Fruit fly (Drosophila melanogaster) whole organism, embryonic: Measurements from ENCODE around the gene CG11597.

ENCODE experiments used
- Bteb2 ChIP-seq: fragments of 200-800 bp; sonication (Bioruptor generic); optimal IDR thresholded peaks from 2 replicates; lab custom pipeline; 2016; ENCODE audit warnings: missing biosample characterization, missing genetic modification characterization
- CG10267 ChIP-seq: fragments of 200-800 bp; sonication (Bioruptor generic); optimal IDR thresholded peaks from 2 replicates; lab custom pipeline; 2018; ENCODE audit warnings: missing biosample characterization, mild to moderate bottlenecking, missing genetic modification characterization, moderate library complexity
- CG10321 ChIP-seq: fragments of 200-800 bp; sonication (Bioruptor generic); IDR thresholded peaks from 2 replicates; pipeline ENCODE4 v1.3.6; 2022; ENCODE audit warnings: missing biosample characterization, missing genetic modification characterization
- CG11504 ChIP-seq: fragments of 200-800 bp; sonication (Bioruptor generic); optimal IDR thresholded peaks from 3 replicates; lab custom pipeline; 2019; ENCODE audit warnings: missing biosample characterization, mild to moderate bottlenecking, missing genetic modification characterization, moderate library complexity
- CG12219 ChIP-seq: fragments of 200-800 bp; sonication (Bioruptor generic); optimal IDR thresholded peaks from 3 replicates; lab custom pipeline; 2018; ENCODE audit warnings: missing biosample characterization, mild to moderate bottlenecking, missing genetic modification characterization
- CG12942 ChIP-seq: fragments of 200-800 bp; sonication (Bioruptor generic); optimal IDR thresholded peaks from 3 replicates; lab custom pipeline; 2016; ENCODE audit warnings: missing biosample characterization, missing genetic modification characterization
- CG13287 ChIP-seq: fragments of 200-800 bp; sonication (Bioruptor generic); IDR thresholded peaks from 2 replicates; pipeline ENCODE4 v1.3.6; 2022; ENCODE audit warnings: missing biosample characterization, missing genetic modification characterization; ENCODE audit not compliant: partially characterized antibody
- CG17186 ChIP-seq: fragments of 200-800 bp; sonication (Bioruptor generic); optimal IDR thresholded peaks from 3 replicates; lab custom pipeline; 2017; ENCODE audit warnings: missing biosample characterization, missing genetic modification reagents, missing genetic modification characterization
- CG17359 ChIP-seq: fragments of 200-800 bp; sonication (Bioruptor generic); optimal IDR thresholded peaks from 3 replicates; lab custom pipeline; 2018; ENCODE audit warnings: missing biosample characterization, mild to moderate bottlenecking, missing genetic modification characterization, moderate library complexity
- CG4707 ChIP-seq: fragments of 200-800 bp; sonication (Bioruptor generic); optimal IDR thresholded peaks from 2 replicates; lab custom pipeline; 2018; ENCODE audit warnings: missing biosample characterization, mild to moderate bottlenecking, missing genetic modification characterization, moderate library complexity
- CG6654 ChIP-seq: fragments of 200-800 bp; sonication (Bioruptor generic); optimal IDR thresholded peaks from 2 replicates; lab custom pipeline; 2017; ENCODE audit warnings: missing biosample characterization, mild to moderate bottlenecking, missing genetic modification characterization
- CG6791 ChIP-seq: fragments of 200-800 bp; sonication (Bioruptor generic); IDR thresholded peaks from 3 replicates; pipeline ENCODE4 v1.3.6; 2022; ENCODE audit warnings: missing biosample characterization, missing genetic modification characterization; ENCODE audit not compliant: partially characterized antibody
- CG7963 ChIP-seq: fragments of 200-800 bp; sonication (Bioruptor generic); IDR thresholded peaks from 3 replicates; pipeline ENCODE4 v1.3.6; 2022; ENCODE audit warnings: missing biosample characterization, missing genetic modification characterization; ENCODE audit not compliant: partially characterized antibody
- CG8359 ChIP-seq: fragments of 200-800 bp; sonication (Bioruptor generic); optimal IDR thresholded peaks from 2 replicates; lab custom pipeline; 2017; ENCODE audit warnings: missing biosample characterization, mild to moderate bottlenecking, missing genetic modification characterization, borderline replicate concordance
- CG9876 ChIP-seq: fragments of 200-800 bp; sonication (Bioruptor generic); optimal IDR thresholded peaks from 2 replicates; lab custom pipeline; 2016; ENCODE audit warnings: missing biosample characterization, missing genetic modification characterization
- Dll ChIP-seq: fragments of 200-800 bp; sonication (Bioruptor generic); IDR thresholded peaks from 4 replicates; pipeline ENCODE4 v1.3.6; 2022; ENCODE audit warnings: missing biosample characterization, missing genetic modification characterization; ENCODE audit not compliant: partially characterized antibody
- Doc3 ChIP-seq: fragments of 200-800 bp; sonication (Bioruptor generic); IDR thresholded peaks from 3 replicates; pipeline ENCODE4 v1.3.6; 2022; ENCODE audit warnings: missing biosample characterization, missing genetic modification characterization; ENCODE audit not compliant: partially characterized antibody
- H2.0 ChIP-seq: fragments of 200-800 bp; sonication (Bioruptor generic); IDR thresholded peaks from 2 replicates; pipeline ENCODE4 v1.3.6; 2022; ENCODE audit warnings: missing biosample characterization, missing genetic modification characterization
- HHEX ChIP-seq: fragments of 200-800 bp; sonication (Bioruptor generic); optimal IDR thresholded peaks from 3 replicates; lab custom pipeline; 2017; ENCODE audit warnings: missing biosample characterization, mild to moderate bottlenecking, missing genetic modification characterization, missing genetic modification reagents
- HLH3B ChIP-seq: fragments of 200-800 bp; sonication (Bioruptor generic); IDR thresholded peaks from 2 replicates; pipeline ENCODE4 v1.3.6; 2022; ENCODE audit warnings: missing biosample characterization, missing genetic modification characterization
- Hand ChIP-seq: fragments of 200-800 bp; sonication (Bioruptor generic); optimal IDR thresholded peaks from 2 replicates; lab custom pipeline; 2017; ENCODE audit warnings: mild to moderate bottlenecking, missing biosample characterization, missing genetic modification reagents, missing genetic modification characterization
- Kr ChIP-seq: fragments of 200-800 bp; sonication (Bioruptor generic); optimal IDR thresholded peaks from 2 replicates; lab custom pipeline; 2017; ENCODE audit warnings: missing biosample characterization, mild to moderate bottlenecking, missing genetic modification characterization
- Lim3 ChIP-seq: fragments of 200-800 bp; sonication (Bioruptor generic); IDR thresholded peaks from 2 replicates; pipeline ENCODE4 v1.3.6; 2022; ENCODE audit warnings: missing biosample characterization, missing genetic modification characterization
- Meics ChIP-seq: fragments of 200-800 bp; sonication (Bioruptor generic); optimal IDR thresholded peaks from 2 replicates; lab custom pipeline; 2017; ENCODE audit warnings: missing biosample characterization, mild to moderate bottlenecking, missing genetic modification characterization
- Myb ChIP-seq: fragments of 200-800 bp; sonication (Bioruptor generic); optimal IDR thresholded peaks from 2 replicates; lab custom pipeline; 2016; ENCODE audit warnings: missing biosample characterization, missing genetic modification characterization
- NK7.1 ChIP-seq: fragments of 200-800 bp; sonication (Bioruptor generic); optimal IDR thresholded peaks from 3 replicates; lab custom pipeline; 2016; ENCODE audit warnings: missing biosample characterization, missing genetic modification characterization
- TFAM ChIP-seq: fragments of 200-800 bp; sonication (Bioruptor generic); optimal IDR thresholded peaks from 2 replicates; lab custom pipeline; 2017; ENCODE audit warnings: missing biosample characterization, missing genetic modification characterization, inconsistent platforms
- ab ChIP-seq: fragments of 200-800 bp; sonication (Bioruptor generic); optimal IDR thresholded peaks from 2 replicates; lab custom pipeline; 2016; ENCODE audit warnings: missing biosample characterization, missing genetic modification characterization
- ac ChIP-seq: fragments of 200-800 bp; sonication (Bioruptor generic); optimal IDR thresholded peaks from 3 replicates; lab custom pipeline; 2017; ENCODE audit warnings: missing biosample characterization, mild to moderate bottlenecking, missing genetic modification characterization
- cas ChIP-seq: fragments of 200-800 bp; sonication (Bioruptor generic); IDR thresholded peaks from 2 replicates; pipeline ENCODE4 v1.3.6; 2022; ENCODE audit warnings: missing biosample characterization, missing genetic modification characterization
- gcm ChIP-seq: fragments of 200-800 bp; sonication (Bioruptor generic); optimal IDR thresholded peaks from 2 replicates; lab custom pipeline; 2019; ENCODE audit warnings: missing biosample characterization, mild to moderate bottlenecking, missing genetic modification characterization, moderate library complexity
- knrl ChIP-seq: fragments of 200-800 bp; sonication (Bioruptor generic); IDR thresholded peaks from 3 replicates; pipeline ENCODE4 v1.3.6; 2022; ENCODE audit warnings: missing biosample characterization, missing genetic modification characterization; ENCODE audit not compliant: partially characterized antibody
- lmd ChIP-seq: fragments of 200-800 bp; sonication (Bioruptor generic); IDR thresholded peaks from 2 replicates; pipeline ENCODE4 v1.3.6; 2022; ENCODE audit warnings: missing biosample characterization, missing genetic modification characterization
- lov ChIP-seq, 2 experiments: fragments of 200-800 bp in 1 of 2; fragments of >200 bp in 1 of 2; sonication (Bioruptor generic) in 1 of 2; IDR thresholded peaks in 1 of 2; optimal IDR thresholded peaks in 1 of 2; 2 replicates in 1 of 2; 3 replicates in 1 of 2; pipeline versions ENCODE4 v1.3.6 to Lab custom; 2017 to 2022; ENCODE audit warnings: missing biosample characterization in 1 of 2, missing genetic modification characterization in 1 of 2
- maf-S ChIP-seq: fragments of 200-800 bp; sonication (Bioruptor generic); optimal IDR thresholded peaks from 2 replicates; lab custom pipeline; 2016; ENCODE audit warnings: missing biosample characterization, missing genetic modification characterization
- mld ChIP-seq: fragments of 200-800 bp; sonication (Bioruptor generic); IDR thresholded peaks from 3 replicates; pipeline ENCODE4 v1.3.6; 2022; ENCODE audit warnings: missing biosample characterization, missing genetic modification characterization; ENCODE audit not compliant: partially characterized antibody
- nom ChIP-seq: fragments of 200-800 bp; sonication (Bioruptor generic); optimal IDR thresholded peaks from 2 replicates; lab custom pipeline; 2017; ENCODE audit warnings: missing biosample characterization, missing genetic modification characterization, mild to moderate bottlenecking, moderate library complexity, missing genetic modification reagents
- onecut ChIP-seq: fragments of 200-800 bp; sonication (Bioruptor generic); IDR thresholded peaks from 2 replicates; pipeline ENCODE4 v1.3.6; 2022; ENCODE audit warnings: missing biosample characterization, missing genetic modification characterization
- p53 ChIP-seq: fragments of 200-800 bp; sonication (Bioruptor generic); optimal IDR thresholded peaks from 2 replicates; lab custom pipeline; 2016; ENCODE audit warnings: missing biosample characterization, missing genetic modification characterization
- pros ChIP-seq: fragments of 200-800 bp; sonication (Bioruptor generic); optimal IDR thresholded peaks from 3 replicates; lab custom pipeline; 2019; ENCODE audit warnings: missing biosample characterization, mild to moderate bottlenecking, missing genetic modification characterization, moderate library complexity
- rib ChIP-seq: fragments of 200-800 bp; sonication (Bioruptor generic); IDR thresholded peaks from 2 replicates; pipeline ENCODE4 v1.3.6; 2022; ENCODE audit warnings: missing biosample characterization, missing genetic modification characterization
- scrt ChIP-seq: fragments of 200-800 bp; sonication (Bioruptor generic); optimal IDR thresholded peaks from 2 replicates; lab custom pipeline; 2018; ENCODE audit warnings: missing biosample characterization, mild to moderate bottlenecking, missing genetic modification characterization, moderate library complexity
- slbo ChIP-seq: fragments of 200-800 bp; sonication (Bioruptor generic); IDR thresholded peaks from 2 replicates; pipeline ENCODE4 v1.3.6; 2022; ENCODE audit warnings: missing biosample characterization, missing genetic modification characterization
- so ChIP-seq: fragments of 200-800 bp; sonication (Bioruptor generic); IDR thresholded peaks from 3 replicates; pipeline ENCODE4 v1.3.6; 2022; ENCODE audit warnings: missing biosample characterization, missing genetic modification characterization
- unpg ChIP-seq: fragments of 200-800 bp; sonication (Bioruptor generic); optimal IDR thresholded peaks from 3 replicates; lab custom pipeline; 2018; ENCODE audit warnings: missing biosample characterization, mild to moderate bottlenecking, missing genetic modification characterization, moderate library complexity
- usp ChIP-seq: fragments of >200 bp; optimal IDR thresholded peaks from 2 replicates; lab custom pipeline; 2017; ENCODE audit warnings: missing biosample characterization, missing genetic modification characterization
- vfl ChIP-seq: fragments of 200-800 bp; sonication (Bioruptor generic); optimal IDR thresholded peaks from 2 replicates; lab custom pipeline; 2016; ENCODE audit warnings: missing biosample characterization, missing genetic modification characterization
- z ChIP-seq: fragments of 200-800 bp; sonication (Bioruptor generic); IDR thresholded peaks from 3 replicates; pipeline ENCODE4 v1.3.6; 2022; ENCODE audit warnings: missing biosample characterization, missing genetic modification characterization
- zen2 ChIP-seq: fragments of 200-800 bp; sonication (Bioruptor generic); IDR thresholded peaks from 3 replicates; pipeline ENCODE4 v1.3.6; 2022; ENCODE audit warnings: missing biosample characterization, missing genetic modification characterization; ENCODE audit not compliant: partially characterized antibody

Gene CG11597

DNA sequence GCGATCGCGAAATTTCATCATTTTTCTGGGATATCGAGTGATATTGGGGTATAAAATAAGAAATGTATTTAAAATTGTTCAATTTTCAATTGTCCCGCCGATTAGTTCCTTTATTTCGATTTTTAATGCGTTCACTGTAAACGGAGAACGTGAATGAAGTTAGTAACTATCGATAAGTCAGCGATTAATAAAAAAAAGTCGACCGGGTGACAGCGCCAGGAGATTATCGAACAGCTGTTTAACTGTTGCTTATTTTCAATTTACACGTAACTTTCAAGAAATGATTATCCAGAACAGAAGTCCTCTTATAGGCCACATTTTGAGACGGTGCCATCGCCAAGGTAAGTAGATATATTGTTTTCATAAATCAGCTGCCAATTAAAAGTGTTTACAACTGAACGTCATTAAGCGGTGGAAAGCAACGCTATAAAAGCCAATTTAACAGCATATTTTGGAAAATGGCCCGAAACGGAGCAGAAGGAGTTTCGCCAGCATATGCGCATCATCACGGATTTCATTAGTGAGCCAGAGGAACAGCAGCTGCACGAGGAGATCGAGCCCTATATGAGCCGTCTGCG, 6.8 kb downstream of the CG11597 start, which contains the start of gene CG14130 (continued):
- TF ChIP-seq HHEX (no peak), Doc3 (GFP tag; lab: Robert Waterston, UW) (peak; percentile 89), H2.0 (GFP tag; lab: Robert Waterston, UW) (no peak), Lim3 (GFP tag; lab: Robert Waterston, UW) (no peak), usp (GFP tag; lab: Kevin White, UChicago) (no peak), CG12219 (GFP tag; lab: Kevin White, UChicago) (no peak), TFAM (no peak), slbo (no peak), Kr (GFP tag; lab: Kevin White, UChicago) (no peak), onecut (GFP tag; lab: Robert Waterston, UW) (no peak), CG12942 (GFP tag; lab: Kevin White, UChicago) (no peak), z (GFP tag; lab: Robert Waterston, UW) (no peak), p53 (GFP tag; lab: Kevin White, UChicago) (no peak), nom (no peak), Bteb2 (GFP tag; lab: Kevin White, UChicago) (no peak), CG4707 (GFP tag; lab: Kevin White, UChicago) (no peak), unpg (GFP tag; lab: Kevin White, UChicago) (no peak), scrt (GFP tag; lab: Kevin White, UChicago) (peak; percentile 98), Hand (GFP tag; lab: Kevin White, UChicago) (no peak), CG10321 (no peak), CG8359 (GFP tag; lab: Kevin White, UChicago) (no peak), lmd (GFP tag; lab: Robert Waterston, UW) (no peak), ab (no peak), Meics (GFP tag; lab: Kevin White, UChicago) (no peak), CG17186 (GFP tag; lab: Kevin White, UChicago) (peak; percentile 45), pros (GFP tag; lab: Kevin White, UChicago) (no peak), CG13287 (peak; percentile 98), so (GFP tag; lab: Robert Waterston, UW) (no peak), CG17359 (tag; lab: Kevin White, UChicago) (no peak), mld (peak; percentile 86), ac (no peak), lov (optimal IDR thresholded peaks at IDR 0.05; lab: Kevin White, UChicago) (no peak), lov (GFP tag; IDR thresholded peaks at IDR 0.05; lab: Robert Waterston, UW) (no peak), knrl (GFP tag; lab: Robert Waterston, UW) (peak; percentile 84), CG6791 (GFP tag; lab: Robert Waterston, UW) (peak; percentile 94), CG9876 (no peak), CG7963 (GFP tag; lab: Robert Waterston, UW) (peak; percentile 91), maf-S (GFP tag; lab: Kevin White, UChicago) (no peak), HLH3B (GFP tag; lab: Robert Waterston, UW) (no peak), CG10267 (tag; lab: Kevin White, UChicago) (no peak), CG6654 (no peak), zen2 (peak; percentile 96), Dll (GFP tag; lab: Robert Waterston, UW) (peak; percentile 94), CG11504 (tag; lab: Kevin White, UChicago) (peak; percentile 94), Myb (GFP tag; lab: Kevin White, UChicago) (peak; percentile 78), NK7.1 (GFP tag; lab: Kevin White, UChicago) (no peak), rib (no peak), vfl (GFP tag; lab: Kevin White, UChicago) (no peak), gcm (GFP tag; lab: Kevin White, UChicago) (no peak), cas (GFP tag; lab: Robert Waterston, UW) (no peak)
